Worm (Caenorhabditis elegans): ENCODE data around the gene srh-98.

ce11 chrV:16275347-16275746 is 39.8 kb upstream of the srh-98 start, which contains the start of gene pacl-1:
- TF ChIP-seq W03F9.2 (tag; optimal IDR thresholded peaks at IDR 0.05), result no peak
- no peak for TF ChIP-seq dao-5 (tag; optimal IDR thresholded peaks at IDR 0.05)
- TF ChIP-seq him-1 (tag; optimal IDR thresholded peaks at IDR 0.05), result no peak
